Worm (Caenorhabditis elegans): ENCODE data around the gene abts-3.

Gene abts-3

DNA sequence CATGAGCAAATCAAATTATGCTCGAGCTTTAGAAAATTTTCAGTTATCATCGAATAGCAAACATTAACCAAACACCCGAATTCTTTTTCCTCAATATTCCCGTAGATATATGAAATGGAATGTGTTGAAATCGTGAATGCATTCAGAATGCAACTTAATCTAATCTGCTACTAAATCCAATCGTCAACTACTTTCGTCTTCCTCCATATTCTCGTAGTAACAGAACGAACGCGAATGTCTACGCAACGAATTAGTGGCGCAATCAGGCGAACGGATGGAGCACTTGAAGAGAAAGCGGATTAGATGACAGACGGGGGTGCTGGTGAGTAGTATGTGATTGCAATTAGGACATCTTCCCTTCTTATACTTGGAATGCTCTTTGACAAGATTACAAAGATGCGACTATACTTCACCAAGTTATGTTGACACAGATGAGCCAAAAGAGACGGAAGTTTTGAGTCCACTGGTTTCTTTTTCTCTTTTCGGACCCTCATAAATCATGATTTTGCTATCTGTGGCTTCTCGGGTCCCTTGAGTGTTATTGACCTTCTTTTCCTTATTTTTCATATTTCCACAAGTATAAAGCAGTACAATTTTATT, 18.8 kb upstream of the abts-3 start:
- TF ChIP-seq ztf-23 (GFP tag; IDR thresholded peaks at IDR 0.05) (no peak), T22C8.4 (GFP tag; IDR thresholded peaks at IDR 0.05) (no peak), cog-1 (tag; optimal IDR thresholded peaks at IDR 0.05) (no peak), klf-2 (GFP tag; conservative IDR thresholded peaks at IDR 0.05) (no peak), flt-1 (GFP tag; IDR thresholded peaks at IDR 0.05) (no peak), ztf-29 (GFP tag; IDR thresholded peaks at IDR 0.05) (no peak), ref-1 (GFP tag; conservative IDR thresholded peaks at IDR 0.05) (no peak), tab-1 (GFP tag; IDR thresholded peaks at IDR 0.05) (no peak), med-1 (GFP tag; optimal IDR thresholded peaks at IDR 0.05; ENCODE audit: insufficient read depth) (no peak)

DNA sequence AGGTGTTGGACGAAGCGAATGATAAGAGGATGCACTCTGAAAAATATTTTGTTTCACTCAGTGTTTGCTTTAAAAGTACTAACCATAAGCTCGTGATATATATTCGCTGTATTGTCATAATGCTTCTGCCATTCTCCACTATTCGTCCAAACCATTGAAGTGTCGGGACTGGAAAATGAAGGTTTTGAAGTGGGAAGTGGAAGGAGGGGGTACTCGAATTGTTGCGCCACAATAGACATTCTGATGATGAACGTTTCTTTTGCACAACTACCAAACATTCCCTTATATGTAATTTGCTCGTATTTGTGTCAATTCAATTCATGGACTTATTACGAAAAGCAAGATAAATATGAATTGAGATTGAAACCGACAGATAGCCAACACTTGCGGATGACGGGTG, 17.4 kb upstream of the abts-3 start:
- no peak for TF ChIP-seq ref-1 (GFP tag; conservative IDR thresholded peaks at IDR 0.05)
- no peak for TF ChIP-seq flt-1 (GFP tag; IDR thresholded peaks at IDR 0.05)

DNA sequence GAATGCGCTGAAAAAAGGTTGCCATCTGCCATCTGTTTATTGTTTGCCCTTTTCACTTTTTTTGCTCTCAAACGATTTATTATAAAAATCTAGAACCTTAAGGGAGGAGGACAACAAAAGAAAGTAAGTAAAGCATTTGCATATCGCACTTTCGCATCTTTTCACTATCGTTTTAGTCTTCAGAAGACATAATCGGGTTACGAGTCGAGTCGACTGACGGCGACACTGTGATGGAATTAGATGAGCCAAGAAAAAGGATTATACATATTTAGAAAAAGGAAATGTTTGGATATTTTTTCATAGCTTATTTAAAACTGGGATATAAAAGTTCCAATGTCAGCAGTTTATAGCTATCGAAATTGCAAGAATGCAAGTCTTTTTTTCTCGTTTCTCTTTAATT, 16.0 kb upstream of the abts-3 start:
- no peak for TF ChIP-seq T22C8.4 (GFP tag; IDR thresholded peaks at IDR 0.05)
- TF ChIP-seq tab-1 (GFP tag; IDR thresholded peaks at IDR 0.05), result no peak
- no peak for TF ChIP-seq klf-2 (GFP tag; conservative IDR thresholded peaks at IDR 0.05)
- TF ChIP-seq med-1 (GFP tag; optimal IDR thresholded peaks at IDR 0.05; ENCODE audit: insufficient read depth), result no peak

DNA sequence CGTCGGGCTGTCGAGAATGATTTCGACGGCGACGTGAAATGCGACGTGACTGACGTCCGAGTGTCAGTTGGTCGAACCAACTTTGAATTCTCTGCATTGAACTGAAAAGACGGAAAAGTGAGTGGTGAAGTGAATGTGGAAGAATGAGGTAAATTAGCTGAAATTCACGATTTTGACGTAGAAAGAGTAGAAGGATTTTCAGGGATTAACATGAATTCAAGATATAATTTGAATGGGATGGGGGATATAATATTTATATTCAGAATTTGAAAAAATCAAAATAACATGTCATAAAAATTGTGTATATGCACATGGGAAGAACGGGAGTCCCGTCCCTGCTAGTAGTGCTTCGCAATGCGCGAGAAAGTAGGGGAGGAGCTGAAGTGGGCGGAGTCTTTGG, 14.5 kb upstream of the abts-3 start, which contains the start of gene C29H12.6:
Gene C29H12.6 (minus strand): TSS at position 101 of the 400 bp plus-strand sequence.
- 0 out of 2 replicates have a peak, but pooled peaks have one; percentile 16 for TF ChIP-seq tab-1 (GFP tag; IDR thresholded peaks at IDR 0.05)
- TF ChIP-seq ref-1 (GFP tag; conservative IDR thresholded peaks at IDR 0.05), result no peak

DNA sequence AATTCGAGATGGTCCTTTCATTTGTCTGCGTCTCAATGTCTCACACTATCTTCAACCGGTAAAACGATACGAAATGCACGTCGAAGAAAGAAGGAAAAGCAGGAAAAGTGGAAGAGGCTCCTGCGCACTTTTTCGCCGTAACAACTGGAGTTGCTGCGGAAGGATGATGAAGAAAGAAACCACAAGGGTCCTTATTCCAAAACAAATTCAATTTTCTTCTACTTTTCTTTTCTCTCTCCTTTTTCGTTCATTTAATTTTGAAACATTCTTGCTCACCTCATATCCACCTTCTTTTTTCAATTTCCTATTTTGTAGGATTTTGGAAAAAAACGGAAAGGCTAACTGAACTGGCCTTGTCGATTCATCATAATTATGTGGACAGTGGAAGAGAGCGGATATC, 12.1 kb upstream of the abts-3 start:
- TF ChIP-seq med-1 (GFP tag; optimal IDR thresholded peaks at IDR 0.05; ENCODE audit: insufficient read depth) (no peak), ref-1 (GFP tag; conservative IDR thresholded peaks at IDR 0.05) (no peak)

DNA sequence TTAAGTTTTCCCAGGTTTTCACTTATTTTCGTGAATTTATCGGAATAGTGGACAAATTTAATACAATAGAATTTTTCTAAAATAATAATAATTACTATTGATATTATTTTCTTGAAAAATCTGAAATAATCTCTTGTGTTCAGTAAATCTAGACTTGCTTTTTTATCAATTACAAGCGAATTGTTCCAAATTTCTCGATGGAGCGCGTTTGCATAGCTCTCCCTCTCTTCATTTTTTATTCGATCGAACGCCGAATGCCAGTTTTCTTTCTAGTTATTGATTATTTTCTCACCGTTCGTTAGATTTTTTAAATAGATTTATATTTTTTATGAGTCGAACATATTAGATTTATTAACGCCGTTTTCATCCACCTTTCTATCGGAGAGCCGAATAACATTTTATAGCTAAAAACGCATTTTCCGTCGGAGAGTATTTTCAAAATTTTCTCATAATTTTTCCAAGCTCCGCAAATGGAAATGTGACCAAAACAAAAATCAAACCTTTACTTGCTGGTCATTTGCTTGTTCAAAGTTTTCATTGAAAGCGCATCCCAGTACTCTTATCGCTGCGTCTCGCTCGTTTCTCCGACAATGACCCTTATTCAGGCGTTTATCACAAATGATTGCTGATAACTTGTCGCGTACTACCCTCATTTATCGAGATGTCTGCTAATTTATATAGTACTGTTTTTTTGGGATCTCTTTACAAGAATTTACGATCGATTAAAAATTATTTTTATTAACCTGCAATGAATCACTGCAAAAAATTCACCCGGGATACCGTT, 9.9 kb upstream of the abts-3 start:
- TF ChIP-seq med-1 (GFP tag; optimal IDR thresholded peaks at IDR 0.05; ENCODE audit: insufficient read depth) (no peak), ztf-23 (GFP tag; IDR thresholded peaks at IDR 0.05) (no peak), tab-1 (GFP tag; IDR thresholded peaks at IDR 0.05) (no peak), klf-2 (GFP tag; conservative IDR thresholded peaks at IDR 0.05) (no peak), T22C8.4 (GFP tag; IDR thresholded peaks at IDR 0.05) (no peak), flt-1 (GFP tag; IDR thresholded peaks at IDR 0.05) (no peak), ztf-29 (GFP tag; IDR thresholded peaks at IDR 0.05) (no peak), cog-1 (tag; optimal IDR thresholded peaks at IDR 0.05) (no peak), ref-1 (GFP tag; conservative IDR thresholded peaks at IDR 0.05) (no peak)

DNA sequence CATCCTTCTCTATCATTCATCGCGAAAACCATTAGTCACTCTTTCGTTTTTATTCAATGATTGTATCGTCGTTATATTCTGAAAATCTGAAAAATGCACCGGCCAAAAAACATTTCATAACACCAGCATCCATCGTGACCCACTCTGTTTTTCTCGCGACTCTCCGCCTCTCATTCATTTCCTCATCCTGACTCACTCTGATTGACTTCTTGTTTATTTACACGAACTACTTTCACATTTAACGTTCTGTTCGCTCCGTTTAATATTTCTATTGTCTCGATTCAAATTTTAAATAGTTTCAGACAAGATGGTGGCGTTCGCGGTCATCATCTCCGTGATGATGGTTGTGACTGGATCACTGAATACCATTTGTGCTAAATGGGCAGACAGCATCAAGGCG, 9.2 kb upstream of the abts-3 start, which contains the start of gene C29H12.2:
Gene C29H12.2 (plus strand): TSS at position 297 of the 400 bp plus-strand sequence.
- TF ChIP-seq flt-1 (GFP tag; IDR thresholded peaks at IDR 0.05) (no peak), tab-1 (GFP tag; IDR thresholded peaks at IDR 0.05) (no peak), ztf-23 (GFP tag; IDR thresholded peaks at IDR 0.05) (no peak), klf-2 (GFP tag; conservative IDR thresholded peaks at IDR 0.05) (no peak), T22C8.4 (GFP tag; IDR thresholded peaks at IDR 0.05) (no peak), med-1 (GFP tag; optimal IDR thresholded peaks at IDR 0.05; ENCODE audit: insufficient read depth) (no peak), ztf-29 (GFP tag; IDR thresholded peaks at IDR 0.05) (no peak), ref-1 (GFP tag; conservative IDR thresholded peaks at IDR 0.05) (no peak), cog-1 (tag; optimal IDR thresholded peaks at IDR 0.05) (no peak)

DNA sequence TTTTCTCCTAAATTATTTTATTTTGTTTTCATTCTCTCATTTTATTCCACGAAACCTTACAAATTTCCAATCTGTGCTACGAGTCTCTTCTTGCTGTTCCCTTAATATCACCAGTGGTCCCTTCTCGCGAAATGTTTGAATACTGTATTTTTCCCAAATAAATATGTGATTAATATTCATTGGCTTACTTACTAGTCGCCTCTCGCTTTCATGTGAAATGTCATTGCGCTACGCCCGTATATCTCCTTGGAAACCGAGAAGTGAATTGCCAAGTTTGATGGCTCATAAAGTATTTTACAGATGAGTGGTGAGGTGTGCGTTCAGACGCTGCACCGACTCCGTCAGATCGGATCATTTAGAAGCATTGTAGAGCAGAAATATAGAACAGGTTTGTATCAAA, 7.4 kb upstream of the abts-3 start, which contains the start of gene rars-2:
Gene rars-2 (plus strand): TSS at position 301 of the 400 bp plus-strand sequence.
- no peak for TF ChIP-seq cog-1 (tag; optimal IDR thresholded peaks at IDR 0.05)

DNA sequence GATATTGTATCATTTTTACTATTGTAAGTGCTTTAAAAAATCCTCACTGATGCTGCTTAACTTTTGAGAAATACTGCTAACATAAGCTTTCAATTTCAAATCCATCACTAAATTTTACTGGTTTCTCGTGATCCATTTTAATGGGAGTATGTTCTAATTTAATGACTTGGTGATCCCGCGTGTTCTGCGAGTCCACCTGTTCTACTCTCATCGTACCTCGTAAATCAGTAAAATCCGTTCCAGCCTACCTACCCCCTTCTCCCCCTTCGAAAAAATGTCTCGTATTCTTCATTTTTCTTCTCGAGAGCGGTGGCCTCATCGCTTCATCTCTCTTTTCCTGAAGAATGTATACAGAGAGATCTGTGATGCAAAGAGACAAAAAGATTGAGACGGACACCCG, 2.8 kb downstream of the abts-3 start:
- no peak for TF ChIP-seq klf-2 (GFP tag; conservative IDR thresholded peaks at IDR 0.05)
- no peak for TF ChIP-seq cog-1 (tag; optimal IDR thresholded peaks at IDR 0.05)
- no peak for TF ChIP-seq T22C8.4 (GFP tag; IDR thresholded peaks at IDR 0.05)
- TF ChIP-seq ztf-29 (GFP tag; IDR thresholded peaks at IDR 0.05), result no peak
- no peak for TF ChIP-seq flt-1 (GFP tag; IDR thresholded peaks at IDR 0.05)
- no peak for TF ChIP-seq tab-1 (GFP tag; IDR thresholded peaks at IDR 0.05)
- no peak for TF ChIP-seq ref-1 (GFP tag; conservative IDR thresholded peaks at IDR 0.05)
- TF ChIP-seq ztf-23 (GFP tag; IDR thresholded peaks at IDR 0.05), result no peak
- no peak for TF ChIP-seq med-1 (GFP tag; optimal IDR thresholded peaks at IDR 0.05; ENCODE audit: insufficient read depth)

DNA sequence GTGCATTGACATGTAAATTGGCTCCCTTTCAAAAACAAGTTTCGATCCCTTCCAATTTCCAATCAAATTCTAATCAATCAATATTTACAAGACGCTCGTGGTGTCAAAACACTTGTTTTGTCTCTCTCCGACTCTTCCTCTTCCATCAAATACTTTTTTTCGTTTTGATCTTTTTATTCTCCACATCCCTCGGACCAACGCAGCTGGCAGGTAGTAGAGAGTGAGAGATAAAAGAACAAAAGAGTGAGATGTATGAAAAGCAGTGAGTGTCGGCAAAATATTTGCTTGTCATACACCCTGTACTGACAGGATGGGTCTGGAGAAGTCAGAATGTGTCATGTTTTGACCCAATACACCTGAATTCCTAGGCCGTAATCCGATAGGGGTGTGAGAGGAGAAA, 4.0 kb downstream of the abts-3 start:
- no peak for TF ChIP-seq ref-1 (GFP tag; conservative IDR thresholded peaks at IDR 0.05)
- no peak for TF ChIP-seq med-1 (GFP tag; optimal IDR thresholded peaks at IDR 0.05; ENCODE audit: insufficient read depth)
- no peak for TF ChIP-seq tab-1 (GFP tag; IDR thresholded peaks at IDR 0.05)
- no peak for TF ChIP-seq cog-1 (tag; optimal IDR thresholded peaks at IDR 0.05)
- TF ChIP-seq T22C8.4 (GFP tag; IDR thresholded peaks at IDR 0.05), result no peak
- no peak for TF ChIP-seq klf-2 (GFP tag; conservative IDR thresholded peaks at IDR 0.05)
- no peak for TF ChIP-seq flt-1 (GFP tag; IDR thresholded peaks at IDR 0.05)
- TF ChIP-seq ztf-23 (GFP tag; IDR thresholded peaks at IDR 0.05), result no peak
- TF ChIP-seq ztf-29 (GFP tag; IDR thresholded peaks at IDR 0.05), result no peak
